Worm (Caenorhabditis elegans): ENCODE measurements around the gene afmd-1.

ce11 chrIV:7236248-7236772 is 7.7 kb upstream of the afmd-1 start:
- TF ChIP-seq elt-2 (tag; optimal IDR thresholded peaks at IDR 0.05) (no peak), ceh-8 (GFP tag; optimal IDR thresholded peaks at IDR 0.05) (no peak), lin-39 (tag; optimal IDR thresholded peaks at IDR 0.05) (no peak), nhr-84 (tag; optimal IDR thresholded peaks at IDR 0.05) (no peak), jun-1 (tag; optimal IDR thresholded peaks at IDR 0.05) (no peak), unc-62 (GFP tag; optimal IDR thresholded peaks at IDR 0.05) (no peak), pqm-1 (tag; optimal IDR thresholded peaks at IDR 0.05) (no peak)
